Worm (Caenorhabditis elegans) whole organism, L1 larva: ENCODE results near the gene srx-120.

ENCODE experiments used
- C04F5.9 ChIP-seq: sonication (generic microtip); optimal IDR thresholded peaks from 2 replicates; lab custom pipeline; 2016; ENCODE audit warnings: missing genetic modification characterization, missing compliant biosample characterization
- F16B12.6 ChIP-seq: fragments of 150-350 bp; optimal IDR thresholded peaks from 2 replicates; lab custom pipeline; 2014; ENCODE audit warnings: missing biosample characterization, missing genetic modification characterization
- alr-1 ChIP-seq: fragments of 200-800 bp; sonication (Bioruptor generic); optimal IDR thresholded peaks from 2 replicates; lab custom pipeline; 2018; ENCODE audit warnings: borderline replicate concordance, mild to moderate bottlenecking, missing genetic modification characterization, missing compliant biosample characterization
- ceh-63 ChIP-seq: fragments of 200-800 bp; sonication (Bioruptor generic); optimal IDR thresholded peaks from 2 replicates; lab custom pipeline; 2018; ENCODE audit warnings: mild to moderate bottlenecking, missing genetic modification characterization, missing compliant biosample characterization
- ceh-88 ChIP-seq: fragments of 200-800 bp; sonication (Bioruptor generic); IDR thresholded peaks from 2 replicates; pipeline ENCODE4 v1.3.6; 2022; ENCODE audit warnings: missing genetic modification characterization, missing compliant biosample characterization
- dpl-1 ChIP-seq, 3 experiments: fragments of 150-350 bp in 2 of 3; sonication (generic microtip) in 1 of 3; optimal IDR thresholded peaks; 2 replicates each; lab custom pipeline; 2014 to 2017; ENCODE audit warnings: missing biosample characterization in 3 of 3, missing genetic modification characterization in 3 of 3, missing genetic modification reagents in 3 of 3
- dsc-1 ChIP-seq: sonication (generic microtip); optimal IDR thresholded peaks from 2 replicates; lab custom pipeline; 2016; ENCODE audit warnings: mild to moderate bottlenecking, missing genetic modification characterization, missing compliant biosample characterization
- efl-1 ChIP-seq, 4 experiments: fragments of 150-350 bp; optimal IDR thresholded peaks in 3 of 4; peaks in 1 of 4; 1 replicate in 1 of 4; 2 replicates in 3 of 4; lab custom pipeline; 2014; ENCODE audit warnings: missing biosample characterization in 2 of 4, missing genetic modification characterization in 2 of 4, missing genetic modification reagents in 2 of 4
- egl-13 ChIP-seq: sonication (generic microtip); optimal IDR thresholded peaks from 2 replicates; lab custom pipeline; 2016; ENCODE audit warnings: missing genotype, missing genetic modification reagents, missing genetic modification characterization, missing compliant biosample characterization
- elt-2 ChIP-seq: sonication (generic microtip); optimal IDR thresholded peaks from 2 replicates; lab custom pipeline; 2016; ENCODE audit warnings: missing genetic modification characterization, mild to moderate bottlenecking, inconsistent platforms, missing compliant biosample characterization, missing genetic modification reagents
- elt-3 ChIP-seq, 6 experiments: fragments of 150-350 bp in 1 of 6; sonication (generic microtip); optimal IDR thresholded peaks; 2 replicates each; lab custom pipeline; 2017 to 2018; ENCODE audit warnings: missing biosample characterization in 6 of 6, missing genetic modification characterization in 6 of 6, inconsistent platforms in 1 of 6
- ets-5 ChIP-seq: fragments of 200-800 bp; sonication (Bioruptor generic); IDR thresholded peaks from 2 replicates; pipeline ENCODE4 v1.3.6; 2022; ENCODE audit warnings: missing genetic modification characterization, missing compliant biosample characterization
- fkh-10 ChIP-seq: sonication (generic microtip); optimal IDR thresholded peaks from 2 replicates; lab custom pipeline; 2017; ENCODE audit warnings: missing biosample characterization, missing genetic modification reagents, missing genetic modification characterization
- fkh-8 ChIP-seq: sonication (generic microtip); optimal IDR thresholded peaks from 2 replicates; lab custom pipeline; 2016; ENCODE audit warnings: mild to moderate bottlenecking, missing genetic modification characterization, missing compliant biosample characterization
- fos-1 ChIP-seq: fragments of 150-350 bp; optimal IDR thresholded peaks from 2 replicates; lab custom pipeline; 2014; ENCODE audit warnings: missing biosample characterization, missing genetic modification characterization
- grh-1 ChIP-seq: fragments of 200-800 bp; sonication (Bioruptor generic); IDR thresholded peaks from 2 replicates; pipeline ENCODE4 v1.3.6; 2022; ENCODE audit warnings: missing genetic modification reagents, missing genetic modification characterization, missing compliant biosample characterization
- hpl-2 ChIP-seq: fragments of 150-350 bp; optimal IDR thresholded peaks from 2 replicates; lab custom pipeline; 2014; ENCODE audit warnings: missing biosample characterization, missing genetic modification reagents, missing genetic modification characterization
- isw-1 ChIP-seq: fragments of 200-800 bp; sonication (Bioruptor generic); IDR thresholded peaks from 2 replicates; pipeline ENCODE4 v1.3.6; 2022; ENCODE audit warnings: missing genetic modification characterization, missing compliant biosample characterization
- jun-1 ChIP-seq: fragments of 150-350 bp; optimal IDR thresholded peaks from 2 replicates; lab custom pipeline; 2014; ENCODE audit warnings: missing biosample characterization, missing genetic modification reagents, missing genetic modification characterization
- lin-14 ChIP-seq: fragments of 200-800 bp; sonication (Bioruptor generic); optimal IDR thresholded peaks from 2 replicates; lab custom pipeline; 2018; ENCODE audit warnings: mild to moderate bottlenecking, missing genetic modification characterization, moderate library complexity, missing compliant biosample characterization
- lin-15B ChIP-seq: fragments of 150-350 bp; sonication (generic microtip); optimal IDR thresholded peaks from 3 replicates; lab custom pipeline; 2014; ENCODE audit warnings: missing biosample characterization, missing genetic modification characterization
- lir-3 ChIP-seq: sonication (generic microtip); optimal IDR thresholded peaks from 2 replicates; lab custom pipeline; 2016; ENCODE audit warnings: mild to moderate bottlenecking, missing genetic modification characterization, moderate library complexity, missing compliant biosample characterization; ENCODE audit not compliant: poor library complexity
- mab-9 ChIP-seq: fragments of 200-800 bp; sonication (Bioruptor generic); IDR thresholded peaks from 2 replicates; pipeline ENCODE4 v1.3.6; 2022; ENCODE audit warnings: missing genetic modification reagents, missing genetic modification characterization, missing compliant biosample characterization
- nhr-19 ChIP-seq: fragments of 200-800 bp; sonication (Bioruptor generic); conservative IDR thresholded peaks from 2 replicates; pipeline ENCODE4 v1.3.6; 2022; ENCODE audit warnings: missing genetic modification characterization, missing compliant biosample characterization
- nhr-20 ChIP-seq: sonication (generic microtip); optimal IDR thresholded peaks from 2 replicates; lab custom pipeline; 2016; ENCODE audit warnings: mild to moderate bottlenecking, missing genetic modification characterization, missing compliant biosample characterization
- nhr-28 ChIP-seq: fragments of 150-350 bp; optimal IDR thresholded peaks from 2 replicates; lab custom pipeline; 2014; ENCODE audit warnings: missing biosample characterization, missing genetic modification characterization
- nhr-47 ChIP-seq: sonication (generic microtip); optimal IDR thresholded peaks from 2 replicates; lab custom pipeline; 2016; ENCODE audit warnings: mild to moderate bottlenecking, missing genetic modification characterization, moderate library complexity, missing compliant biosample characterization
- nhr-71 ChIP-seq: sonication (generic microtip); optimal IDR thresholded peaks from 2 replicates; lab custom pipeline; 2016; ENCODE audit warnings: mild to moderate bottlenecking, missing genetic modification characterization, moderate library complexity, missing compliant biosample characterization
- nhr-84 ChIP-seq: sonication (generic microtip); optimal IDR thresholded peaks from 2 replicates; lab custom pipeline; 2017; ENCODE audit warnings: missing biosample characterization, missing genetic modification characterization
- pag-3 ChIP-seq: sonication (generic microtip); optimal IDR thresholded peaks from 2 replicates; lab custom pipeline; 2017; ENCODE audit warnings: missing genetic modification characterization, mild to moderate bottlenecking, missing compliant biosample characterization, antibody characterized with exemption, borderline replicate concordance; ENCODE audit not compliant: insufficient read depth
- pax-3 ChIP-seq: fragments of 200-800 bp; sonication (Bioruptor generic); optimal IDR thresholded peaks from 2 replicates; lab custom pipeline; 2018; ENCODE audit warnings: mild to moderate bottlenecking, missing genetic modification characterization, moderate library complexity, missing compliant biosample characterization
- snpc-4 ChIP-seq: fragments of 150-350 bp; optimal IDR thresholded peaks from 2 replicates; lab custom pipeline; 2014; ENCODE audit warnings: missing biosample characterization, missing genetic modification characterization
- sptf-1 ChIP-seq: fragments of 150-350 bp; optimal IDR thresholded peaks from 2 replicates; lab custom pipeline; 2014; ENCODE audit warnings: missing biosample characterization, missing genetic modification characterization
- unc-130 ChIP-seq: fragments of 150-350 bp; optimal IDR thresholded peaks from 2 replicates; lab custom pipeline; 2017; ENCODE audit warnings: missing biosample characterization, missing genetic modification characterization, inconsistent platforms
- zag-1 ChIP-seq: fragments of 150-350 bp; optimal IDR thresholded peaks from 2 replicates; lab custom pipeline; 2014; ENCODE audit warnings: missing biosample characterization, missing genetic modification characterization
- zip-4 ChIP-seq: fragments of 200-800 bp; sonication (Bioruptor generic); optimal IDR thresholded peaks from 2 replicates; lab custom pipeline; 2018; ENCODE audit warnings: mild to moderate bottlenecking, missing genetic modification characterization, moderate library complexity, missing compliant biosample characterization
- ztf-11 ChIP-seq, 2 experiments: sonication (generic microtip); optimal IDR thresholded peaks; 2 replicates each; lab custom pipeline; 2016 to 2017; ENCODE audit warnings: missing genetic modification characterization in 2 of 2, missing biosample characterization in 1 of 2, missing compliant biosample characterization in 1 of 2
- ztf-4 ChIP-seq: fragments of 150-350 bp; optimal IDR thresholded peaks from 2 replicates; lab custom pipeline; 2014; ENCODE audit warnings: missing biosample characterization, missing genetic modification characterization

Gene srx-120

DNA sequence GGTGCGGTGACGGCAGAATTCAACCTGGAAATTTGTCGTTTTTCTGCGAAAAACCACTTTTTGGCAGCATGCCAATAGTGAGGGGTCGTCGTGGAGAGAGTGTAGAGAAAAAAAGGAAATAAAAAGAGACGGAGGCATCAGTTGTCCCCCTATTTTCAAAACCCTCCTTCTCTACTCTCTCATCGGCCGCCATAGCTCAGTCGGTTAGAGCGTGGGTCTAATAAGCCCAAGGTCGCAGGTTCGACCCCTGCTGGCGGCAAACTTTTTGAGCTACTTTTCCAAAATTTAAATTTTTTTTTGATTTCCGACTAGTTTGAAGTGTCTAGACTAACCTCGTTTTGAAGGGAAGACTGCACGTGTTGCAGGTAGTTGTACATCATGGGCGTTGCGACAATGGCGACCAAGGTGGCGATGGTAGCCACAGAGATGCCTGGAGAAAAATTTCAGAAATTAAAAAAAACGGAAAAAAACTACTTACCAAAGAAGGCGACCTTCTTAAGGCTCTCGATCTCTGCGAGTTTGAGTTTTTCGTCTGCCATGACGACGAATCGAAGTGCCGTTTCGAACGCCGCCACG, 36.4 kb upstream of the srx-120 start, which contains the start of gene col-85 (continued):
- TF ChIP-seq lir-3 (peak; percentile 44), grh-1 (GFP tag; lab: Robert Waterston, UW) (peak; percentile 43; the same call in 1 of the 2 replicates), dsc-1 (tag; lab: Kevin White, UChicago) (peak; percentile 75), hpl-2 (GFP tag; lab: Kevin White, UChicago) (peak; percentile 5), nhr-47 (tag; lab: Kevin White, UChicago) (peak; percentile 82), ztf-11 (tag; optimal IDR thresholded peaks at IDR 0.05; lab: Kevin White, UChicago) (peak in 1 of 2 experiments; percentile 16), ztf-4 (tag; lab: Kevin White, UChicago) (no peak), unc-130 (tag; lab: Kevin White, UChicago) (peak; percentile 12), F16B12.6 (tag; lab: Kevin White, UChicago) (peak; percentile 19), elt-2 (tag; lab: Kevin White, UChicago) (peak; percentile 23), egl-13 (no peak), isw-1 (peak; percentile 36; the same call in 1 of the 2 replicates), elt-3 (tag; optimal IDR thresholded peaks at IDR 0.05; lab: Kevin White, UChicago) (peak in 2 of 6 experiments; percentile 10 to 30), fos-1 (peak; percentile 69), snpc-4 (tag; lab: Kevin White, UChicago) (peak; percentile 90), nhr-84 (no peak), nhr-71 (peak; percentile 78)
- TF ChIP-seq, all 84 proteins: peak for 49

DNA sequence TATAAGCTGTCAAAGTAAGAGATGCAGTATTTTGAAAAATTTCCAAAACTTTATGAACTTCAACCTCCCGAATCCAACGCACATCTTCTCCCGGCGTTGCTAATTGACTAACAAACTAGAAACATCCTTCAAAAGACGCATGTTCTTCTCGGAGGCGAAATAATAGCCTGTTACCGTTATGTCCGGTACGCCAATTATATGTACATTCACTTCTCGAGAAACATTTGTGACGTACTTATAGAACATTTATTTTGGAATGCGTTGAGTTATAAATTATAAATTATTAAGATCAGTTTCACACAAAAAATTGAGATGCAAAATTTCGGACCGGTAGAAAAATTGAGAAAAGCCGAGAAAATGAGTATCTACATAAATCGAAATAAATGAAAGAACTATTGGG, 34.1 kb upstream of the srx-120 start, which contains the start of gene T21B4.3:
TSS of gene T21B4.3 (minus strand) at position 101 of the 400 bp plus-strand sequence.
- TF ChIP-seq snpc-4 (tag; lab: Kevin White, UChicago) = no peak
- no peak for TF ChIP-seq ets-5 (GFP tag; lab: Robert Waterston, UW)
- no peak for TF ChIP-seq lir-3
- TF ChIP-seq C04F5.9 (tag; lab: Kevin White, UChicago) = no peak

DNA sequence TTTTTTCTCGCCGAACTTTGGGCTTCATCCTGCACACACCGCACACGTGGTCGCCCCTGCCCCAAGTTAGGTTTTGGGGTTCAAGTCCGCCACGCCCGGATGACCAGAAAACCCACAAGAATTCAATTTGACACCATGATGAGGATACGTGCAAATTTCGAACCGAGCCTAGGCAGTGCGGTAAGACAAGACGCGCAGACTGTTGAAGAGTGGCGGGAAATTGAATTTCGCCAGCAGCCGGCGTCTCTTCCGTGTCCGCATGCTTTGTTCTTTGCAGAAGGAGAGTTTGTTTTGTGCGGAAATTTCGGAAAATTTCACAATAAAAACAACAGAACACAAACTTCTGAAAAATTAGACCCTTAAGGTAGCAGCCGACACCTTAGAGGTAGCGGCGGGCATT, 31.1 kb upstream of the srx-120 start:
- TF ChIP-seq lin-15B (tag; lab: Kevin White, UChicago) (no peak), fkh-10 (GFP tag; lab: Kevin White, UChicago) (peak; percentile 78), nhr-71 (peak; percentile 18), mab-9 (no peak), dpl-1 (GFP tag; optimal IDR thresholded peaks at IDR 0.05; lab: Kevin White, UChicago) (peak in 1 of 3 experiments; percentile 21), nhr-19 (no peak), lin-14 (GFP tag; lab: Kevin White, UChicago) (peak; percentile 67), efl-1 (optimal IDR thresholded peaks at IDR 0.05; lab: Kevin White, UChicago) (peak; percentile 8 to 72), efl-1 (GFP tag; optimal IDR thresholded peaks at IDR 0.05 in 1 of 2; lab: Kevin White, UChicago) (peak; percentile 29 to 80)

DNA sequence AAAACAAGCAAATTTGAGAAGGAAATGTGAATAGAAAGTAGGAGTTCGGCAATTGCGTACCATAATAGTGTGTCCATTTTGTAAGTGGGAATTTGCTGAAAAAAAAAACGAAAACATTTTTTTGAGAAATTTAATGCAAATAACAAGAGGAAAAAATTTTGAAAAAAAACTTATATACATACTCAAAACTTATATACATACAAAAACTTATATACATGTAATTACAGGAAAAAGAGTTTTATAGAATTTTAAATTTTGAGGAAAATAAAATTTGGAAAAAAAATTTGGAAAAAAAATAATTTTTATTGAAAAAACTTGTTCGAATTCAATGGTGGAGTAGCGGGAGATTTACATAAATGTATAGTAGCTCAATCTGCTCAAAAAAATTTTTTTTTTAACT, 28.3 kb upstream of the srx-120 start, which contains the start of gene ador-1:
TSS of gene ador-1 (minus strand) at position 101 of the 400 bp plus-strand sequence.
- TF ChIP-seq ets-5 (GFP tag; lab: Robert Waterston, UW) (no peak), fkh-8 (tag; lab: Kevin White, UChicago) (no peak), jun-1 (tag; lab: Kevin White, UChicago) (no peak), dpl-1 (GFP tag; optimal IDR thresholded peaks at IDR 0.05; lab: Kevin White, UChicago) (no peak), ceh-63 (GFP tag; lab: Kevin White, UChicago) (no peak), nhr-20 (tag; lab: Kevin White, UChicago) (no peak), zag-1 (tag; lab: Kevin White, UChicago) (no peak), nhr-28 (tag; lab: Kevin White, UChicago) (no peak), lin-14 (GFP tag; lab: Kevin White, UChicago) (no peak), pag-3 (tag; lab: Kevin White, UChicago) (no peak), pax-3 (no peak), nhr-84 (no peak), unc-130 (tag; lab: Kevin White, UChicago) (no peak), ceh-88 (no peak), alr-1 (tag; lab: Kevin White, UChicago) (no peak), sptf-1 (tag; lab: Kevin White, UChicago) (no peak), zip-4 (GFP tag; lab: Kevin White, UChicago) (no peak)
